Worm (Caenorhabditis elegans) whole organism, midembryonic: ENCODE measurements around the gene mrps-18.C.

ENCODE experiments used
- T22C8.4 ChIP-seq: fragments of 200-800 bp; sonication (Bioruptor generic); IDR thresholded peaks from 2 replicates; pipeline ENCODE4 v1.3.6; 2022; ENCODE audit warnings: missing genetic modification characterization, missing compliant biosample characterization
- cog-1 ChIP-seq: sonication (generic microtip); optimal IDR thresholded peaks from 2 replicates; lab custom pipeline; 2016; ENCODE audit warnings: missing genetic modification characterization, missing compliant biosample characterization
- flt-1 ChIP-seq: fragments of 200-800 bp; sonication (Bioruptor generic); IDR thresholded peaks from 2 replicates; pipeline ENCODE4 v1.3.6; 2022; ENCODE audit warnings: missing genetic modification characterization, missing compliant biosample characterization
- klf-2 ChIP-seq: fragments of 200-800 bp; sonication (Bioruptor generic); conservative IDR thresholded peaks from 2 replicates; pipeline ENCODE4 v1.3.6; 2022; ENCODE audit warnings: missing genetic modification reagents, missing genetic modification characterization, missing compliant biosample characterization
- med-1 ChIP-seq: sonication (generic microtip); optimal IDR thresholded peaks from 2 replicates; lab custom pipeline; 2017; ENCODE audit warnings: missing genetic modification characterization, mild to moderate bottlenecking, missing compliant biosample characterization, antibody characterized with exemption, missing genetic modification reagents; ENCODE audit not compliant: insufficient read depth
- ref-1 ChIP-seq: fragments of 200-800 bp; sonication (Bioruptor generic); conservative IDR thresholded peaks from 2 replicates; pipeline ENCODE4 v1.3.6; 2022; ENCODE audit warnings: missing genetic modification reagents, missing genetic modification characterization, missing compliant biosample characterization
- tab-1 ChIP-seq: fragments of 200-800 bp; sonication (Bioruptor generic); IDR thresholded peaks from 2 replicates; pipeline ENCODE4 v1.3.6; 2022; ENCODE audit warnings: missing genetic modification characterization, missing compliant biosample characterization
- ztf-23 ChIP-seq: fragments of 200-800 bp; sonication (Bioruptor generic); IDR thresholded peaks from 2 replicates; pipeline ENCODE4 v1.3.6; 2022; ENCODE audit warnings: missing genetic modification reagents, missing genetic modification characterization, missing compliant biosample characterization
- ztf-29 ChIP-seq: fragments of 200-800 bp; sonication (Bioruptor generic); IDR thresholded peaks from 2 replicates; pipeline ENCODE4 v1.3.6; 2022; ENCODE audit warnings: missing genetic modification reagents, missing genetic modification characterization, missing compliant biosample characterization

The mrps-18.C gene

DNA sequence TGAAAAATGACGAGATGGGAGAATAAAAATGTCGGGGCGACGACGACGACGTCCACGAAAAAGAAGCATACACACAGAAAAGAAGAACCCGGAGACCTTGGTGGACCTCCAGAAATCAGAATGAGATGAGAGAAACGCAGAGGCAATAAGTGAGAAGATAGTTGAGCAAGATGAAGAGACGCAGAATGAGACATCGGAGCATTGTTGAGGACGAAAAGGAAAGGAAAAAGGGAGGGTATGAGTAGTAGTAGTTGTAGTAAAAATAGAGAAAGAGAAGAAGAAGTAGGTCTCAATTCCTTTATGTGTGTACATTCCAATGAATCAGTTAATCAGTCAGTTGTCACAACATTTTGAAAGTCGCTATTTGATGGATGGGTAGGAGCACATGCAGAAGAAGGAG, 6.7 kb upstream of the mrps-18.C start, which contains the start of gene T14B4.8:
T14B4.8 (minus strand) TSS at position 60 of the 400 bp plus-strand sequence.
- TF ChIP-seq ref-1 (GFP tag; lab: Robert Waterston, UW), result no peak
- no peak for TF ChIP-seq flt-1
- no peak for TF ChIP-seq ztf-23 (GFP tag; lab: Robert Waterston, UW)
- TF ChIP-seq med-1 (GFP tag; lab: Kevin White, UChicago), result no peak
- TF ChIP-seq klf-2, result no peak
- TF ChIP-seq ztf-29, result no peak
- TF ChIP-seq T22C8.4 (GFP tag; lab: Robert Waterston, UW), result no peak
- no peak for TF ChIP-seq tab-1 (GFP tag; lab: Robert Waterston, UW)
- no peak for TF ChIP-seq cog-1 (tag; lab: Kevin White, UChicago)

ce11 chrII:6733718-6734117, 2.3 kb upstream of the mrps-18.C start, which contains the start of gene T14B4.9:
TSS of gene T14B4.9 (minus strand) at chrII:6733818.
- TF ChIP-seq med-1 (GFP tag; lab: Kevin White, UChicago) (no peak), T22C8.4 (GFP tag; lab: Robert Waterston, UW) (no peak), tab-1 (GFP tag; lab: Robert Waterston, UW) (no peak), ztf-23 (GFP tag; lab: Robert Waterston, UW) (no peak), ref-1 (GFP tag; lab: Robert Waterston, UW) (no peak), cog-1 (tag; lab: Kevin White, UChicago) (no peak), klf-2 (no peak), ztf-29 (no peak), flt-1 (no peak)

- no peak for TF ChIP-seq med-1 (GFP tag; lab: Kevin White, UChicago)
- peak; percentile 26 for TF ChIP-seq cog-1 (tag; lab: Kevin White, UChicago)
- peak; percentile 50; the same call in 1 of the 2 replicates for TF ChIP-seq ztf-23 (GFP tag; lab: Robert Waterston, UW)
- no peak for TF ChIP-seq tab-1 (GFP tag; lab: Robert Waterston, UW)
These were observed 1.3 kb upstream of the mrps-18.C start, which contains the start of gene T14B4.3 for ce11 chrII:6734674-6735073. TSS of gene T14B4.3 (plus strand) at chrII:6734937.

- TF ChIP-seq ref-1 (GFP tag; lab: Robert Waterston, UW) (no peak), tab-1 (GFP tag; lab: Robert Waterston, UW) (no peak), flt-1 (no peak), klf-2 (no peak), cog-1 (tag; lab: Kevin White, UChicago) (no peak), ztf-29 (no peak), ztf-23 (GFP tag; lab: Robert Waterston, UW) (no peak), med-1 (GFP tag; lab: Kevin White, UChicago) (no peak), T22C8.4 (GFP tag; lab: Robert Waterston, UW) (no peak)
These were observed 601 bp downstream of the mrps-18.C start, which contains the start of gene T14B4.1 for ce11 chrII:6736604-6737003. TSS of gene T14B4.1 (plus strand) at chrII:6736904.

DNA sequence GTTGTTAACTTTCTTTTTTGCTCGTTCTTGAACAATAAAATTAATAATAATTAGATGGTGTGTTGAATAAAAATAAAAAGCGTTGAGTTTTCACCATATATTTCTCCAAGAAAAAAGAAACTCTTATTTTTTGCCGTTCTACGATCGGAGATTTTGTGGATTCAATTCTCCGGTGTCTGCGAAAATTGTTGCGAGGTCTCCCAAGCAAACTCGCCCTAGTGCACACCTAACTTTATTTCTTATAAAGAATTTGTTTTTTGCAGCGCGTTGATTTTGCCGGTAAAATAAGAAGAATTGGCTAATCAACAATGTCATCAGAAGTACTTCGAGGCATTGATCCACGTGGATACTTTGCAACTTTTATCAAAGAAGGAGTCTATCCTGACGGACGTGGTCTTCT, 5.4 kb downstream of the mrps-18.C start, which contains the start of gene exos-8:
exos-8 (plus strand) TSS at position 264 of the 400 bp plus-strand sequence.
- TF ChIP-seq cog-1 (tag; lab: Kevin White, UChicago), result peak; percentile 41
- no peak for TF ChIP-seq med-1 (GFP tag; lab: Kevin White, UChicago)
- TF ChIP-seq flt-1, result peak; percentile 77; the same call in 1 of the 2 replicates
- no peak for TF ChIP-seq ztf-23 (GFP tag; lab: Robert Waterston, UW)
- no peak for TF ChIP-seq ref-1 (GFP tag; lab: Robert Waterston, UW)
- peak; percentile 64; the same call in 1 of the 2 replicates for TF ChIP-seq klf-2
- no peak for TF ChIP-seq T22C8.4 (GFP tag; lab: Robert Waterston, UW)
- TF ChIP-seq ztf-29, result 0 out of 2 replicates have a peak, but pooled peaks have one; percentile 34
- 0 out of 2 replicates have a peak, but pooled peaks have one; percentile 20 for TF ChIP-seq tab-1 (GFP tag; lab: Robert Waterston, UW)

ce11 chrII:6742614-6743013, 6.6 kb downstream of the mrps-18.C start, which contains the start of gene F41G3.6:
TSS of gene F41G3.6 (plus strand) at chrII:6742914.
- no peak for TF ChIP-seq ref-1 (GFP tag; lab: Robert Waterston, UW)
- TF ChIP-seq klf-2, result no peak
- no peak for TF ChIP-seq tab-1 (GFP tag; lab: Robert Waterston, UW)

- TF ChIP-seq ztf-29 (no peak), med-1 (GFP tag; lab: Kevin White, UChicago) (no peak), T22C8.4 (GFP tag; lab: Robert Waterston, UW) (no peak), flt-1 (no peak), ref-1 (GFP tag; lab: Robert Waterston, UW) (no peak), ztf-23 (GFP tag; lab: Robert Waterston, UW) (no peak), cog-1 (tag; lab: Kevin White, UChicago) (no peak), klf-2 (no peak), tab-1 (GFP tag; lab: Robert Waterston, UW) (no peak)
These were observed 8.6 kb downstream of the mrps-18.C start, which contains the start of gene ins-15 for ce11 chrII:6744648-6745047. TSS of gene ins-15 (minus strand) at chrII:6744748.

ce11 chrII:6745783-6746182, 9.8 kb downstream of the mrps-18.C start, which contains the start of gene ins-14:
TSS of gene ins-14 (minus strand) at chrII:6745814.
- no peak for TF ChIP-seq T22C8.4 (GFP tag; lab: Robert Waterston, UW)
- no peak for TF ChIP-seq ref-1 (GFP tag; lab: Robert Waterston, UW)
- TF ChIP-seq cog-1 (tag; lab: Kevin White, UChicago), result no peak
- TF ChIP-seq ztf-23 (GFP tag; lab: Robert Waterston, UW), result no peak
- no peak for TF ChIP-seq med-1 (GFP tag; lab: Kevin White, UChicago)
- TF ChIP-seq tab-1 (GFP tag; lab: Robert Waterston, UW), result no peak
- TF ChIP-seq ztf-29, result no peak
- no peak for TF ChIP-seq klf-2
- no peak for TF ChIP-seq flt-1

DNA sequence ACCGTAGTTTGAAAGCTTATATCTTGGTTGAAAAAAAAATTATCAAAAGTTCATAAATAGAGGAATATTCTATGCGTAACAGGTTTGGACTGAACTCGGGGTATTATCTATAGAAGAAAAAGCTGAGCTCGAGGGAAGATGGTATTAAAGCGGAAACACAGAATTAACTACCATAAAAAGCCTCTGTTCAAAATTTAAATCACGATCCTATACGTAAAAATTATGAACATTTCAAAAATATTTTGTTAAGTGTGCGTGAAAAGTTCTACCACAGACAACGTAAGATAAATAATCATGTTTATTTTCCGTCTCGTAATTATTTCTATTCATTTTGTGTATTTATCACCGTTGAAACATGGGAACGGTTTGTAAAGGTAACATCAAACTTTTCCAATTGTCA, 10.4 kb downstream of the mrps-18.C start, which contains the start of gene F41G3.5:
F41G3.5 (plus strand) TSS at position 301 of the 400 bp plus-strand sequence.
- TF ChIP-seq med-1 (GFP tag; lab: Kevin White, UChicago) (no peak), tab-1 (GFP tag; lab: Robert Waterston, UW) (no peak)

ce11 chrII:6749422-6749821, 13.4 kb downstream of the mrps-18.C start, which contains the start of gene F41G3.10:
TSS of gene F41G3.10 (minus strand) at chrII:6749522.
- no peak for TF ChIP-seq cog-1 (tag; lab: Kevin White, UChicago)
- no peak for TF ChIP-seq flt-1
- TF ChIP-seq ref-1 (GFP tag; lab: Robert Waterston, UW), result no peak
- TF ChIP-seq med-1 (GFP tag; lab: Kevin White, UChicago), result no peak
- TF ChIP-seq ztf-23 (GFP tag; lab: Robert Waterston, UW), result no peak
- TF ChIP-seq tab-1 (GFP tag; lab: Robert Waterston, UW), result no peak
- TF ChIP-seq klf-2, result no peak
- no peak for TF ChIP-seq ztf-29
- TF ChIP-seq T22C8.4 (GFP tag; lab: Robert Waterston, UW), result no peak
